Fruit fly (Drosophila melanogaster): Measurements from ENCODE around the gene CG33928.

Gene CG33928

dm6 chr2L:17436500-17436899, at the start of gene CG33928:
CG33928 (minus strand) TSS chr2L:17436600.
- no peak for TF ChIP-seq CG30403 (GFP tag; optimal IDR thresholded peaks at IDR 0.05)
- TF ChIP-seq CG13296 (GFP tag; optimal IDR thresholded peaks at IDR 0.05), result no peak
- no peak for TF ChIP-seq Bteb2 (GFP tag; optimal IDR thresholded peaks at IDR 0.05)
- no peak for TF ChIP-seq MESR4 (GFP tag; optimal IDR thresholded peaks at IDR 0.05)
- TF ChIP-seq CG31365 (tag; optimal IDR thresholded peaks at IDR 0.05), result no peak
- no peak for TF ChIP-seq fd102C (GFP tag; optimal IDR thresholded peaks at IDR 0.05)
- no peak for TF ChIP-seq lbe (GFP tag; optimal IDR thresholded peaks at IDR 0.05)
- TF ChIP-seq Pdp1 (GFP tag; optimal IDR thresholded peaks at IDR 0.05), result no peak
- TF ChIP-seq CG17568 (GFP tag; optimal IDR thresholded peaks at IDR 0.05), result no peak
- no peak for TF ChIP-seq CG1603 (tag; optimal IDR thresholded peaks at IDR 0.05)
- no peak for TF ChIP-seq CG18262 (tag; optimal IDR thresholded peaks at IDR 0.05)
- no peak for TF ChIP-seq CG2116 (GFP tag; optimal IDR thresholded peaks at IDR 0.05)

- TF ChIP-seq CG7271 (tag; optimal IDR thresholded peaks at IDR 0.05), result no peak
- TF ChIP-seq sens (GFP tag), result peak; percentile 4
These were observed 49.1 kb upstream of the CG33928 start, which contains the start of the genes CG43221 and CG43645 for dm6 chr2L:17485457-17485856. CG43221 (plus strand) TSS chr2L:17485757. CG43645 (plus strand) TSS chr2L:17485757.

- TF ChIP-seq chm (GFP tag; IDR thresholded peaks at IDR 0.05) (peak; percentile 71), Dad (GFP tag; optimal IDR thresholded peaks at IDR 0.05) (peak; percentile 94), CG2199 (GFP tag; IDR thresholded peaks at IDR 0.05) (peak; percentile 86), CG14860 (GFP tag; IDR thresholded peaks at IDR 0.05; ENCODE audit: partially characterized antibody) (peak; percentile 88), Lpt (GFP tag; optimal IDR thresholded peaks at IDR 0.05) (no peak), peb (GFP tag; IDR thresholded peaks at IDR 0.05) (peak; percentile 85), Rfx (GFP tag; IDR thresholded peaks at IDR 0.05) (peak; percentile 98), tio (GFP tag; optimal IDR thresholded peaks at IDR 0.05) (peak; percentile 89), bsh (GFP tag; optimal IDR thresholded peaks at IDR 0.05) (peak; percentile 18 to 87), sr (GFP tag; IDR thresholded peaks at IDR 0.05) (peak; percentile 38; the same call in 1 of the 3 replicates), rib (GFP tag; IDR thresholded peaks at IDR 0.05) (peak; percentile 92), stc (GFP tag; IDR thresholded peaks at IDR 0.05) (peak; percentile 85), zfh2 (GFP tag; optimal IDR thresholded peaks at IDR 0.05) (peak; percentile 98), pfk (GFP tag; optimal IDR thresholded peaks at IDR 0.05) (no peak), CG10321 (GFP tag; IDR thresholded peaks at IDR 0.05) (peak; percentile 66), fd96Cb (tag; optimal IDR thresholded peaks at IDR 0.05) (peak; percentile 86), CG6765 (GFP tag; optimal IDR thresholded peaks at IDR 0.05) (peak; percentile 73), seq (GFP tag; IDR thresholded peaks at IDR 0.05) (peak; percentile 91), CG6791 (GFP tag; IDR thresholded peaks at IDR 0.05; ENCODE audit: partially characterized antibody) (peak; percentile 74), CG13775 (GFP tag; optimal IDR thresholded peaks at IDR 0.05) (peak; percentile 92), Ets97D (GFP tag; optimal IDR thresholded peaks at IDR 0.05) (peak; percentile 92), CG10959 (GFP tag; IDR thresholded peaks at IDR 0.05) (peak; percentile 67), Asciz (GFP tag; optimal IDR thresholded peaks at IDR 0.05) (peak; percentile 70), CG8388 (GFP tag; optimal IDR thresholded peaks at IDR 0.05) (peak; percentile 82), BtbVII (GFP tag; optimal IDR thresholded peaks at IDR 0.05) (peak; percentile 73), odd (GFP tag; optimal IDR thresholded peaks at IDR 0.05) (peak; percentile 63), CG8290 (GFP tag; optimal IDR thresholded peaks at IDR 0.05) (peak; percentile 72), CG8290 (tag; optimal IDR thresholded peaks at IDR 0.05) (peak; percentile 35 to 97), CG11247 (GFP tag; IDR thresholded peaks at IDR 0.05) (peak; percentile 96), Side (GFP tag; optimal IDR thresholded peaks at IDR 0.05) (peak; percentile 97), nerfin-2 (GFP tag; IDR thresholded peaks at IDR 0.05; ENCODE audit: partially characterized antibody) (peak; percentile 62; the same call in 1 of the 2 replicates), pros (GFP tag; optimal IDR thresholded peaks at IDR 0.05) (no peak), CG12236 (GFP tag; optimal IDR thresholded peaks at IDR 0.05) (peak; percentile 82), CG10147 (GFP tag; optimal IDR thresholded peaks at IDR 0.05) (peak; percentile 85)
These were observed 47.8 kb upstream of the CG33928 start, which contains the start of the genes GCS2beta and CG5131 for dm6 chr2L:17484174-17484573. GCS2beta (minus strand) TSS chr2L:17484307. CG5131 (plus strand) TSS chr2L:17484501.
